Fruit fly (Drosophila melanogaster) whole organism, prepupa: ENCODE measurements around the gene CG7332.

Experiments
- Blimp-1 ChIP-seq: fragments of 200-800 bp; sonication (Bioruptor generic); optimal IDR thresholded peaks from 3 replicates; lab custom pipeline; 2017; ENCODE audit warnings: missing biosample characterization, missing genetic modification characterization, mild to moderate bottlenecking, moderate library complexity, missing genetic modification reagents
- CG3032 ChIP-seq: fragments of 200-800 bp; optimal IDR thresholded peaks from 2 replicates; lab custom pipeline; 2019; ENCODE audit warnings: missing biosample characterization, mild to moderate bottlenecking, missing genetic modification characterization, moderate library complexity
- CG3919 ChIP-seq: fragments of 200-800 bp; sonication (Bioruptor generic); optimal IDR thresholded peaks from 3 replicates; lab custom pipeline; 2016; ENCODE audit warnings: missing biosample characterization, missing genetic modification characterization
- CG9139 ChIP-seq: fragments of 200-800 bp; sonication (Bioruptor generic); optimal IDR thresholded peaks from 3 replicates; lab custom pipeline; 2017; ENCODE audit warnings: missing biosample characterization, mild to moderate bottlenecking, missing genetic modification characterization
- Hr39 ChIP-seq: fragments of 200-800 bp; sonication (Bioruptor generic); optimal IDR thresholded peaks from 2 replicates; lab custom pipeline; 2016; ENCODE audit warnings: missing biosample characterization, missing genetic modification characterization
- Lpt ChIP-seq: fragments of 200-800 bp; sonication (Bioruptor generic); optimal IDR thresholded peaks from 3 replicates; lab custom pipeline; 2016; ENCODE audit warnings: missing biosample characterization, missing genetic modification characterization
- OdsH ChIP-seq: fragments of 200-800 bp; sonication (Bioruptor generic); optimal IDR thresholded peaks from 3 replicates; lab custom pipeline; 2016; ENCODE audit warnings: missing biosample characterization, missing genetic modification characterization
- Sox102F ChIP-seq: fragments of 200-800 bp; sonication (Bioruptor generic); optimal IDR thresholded peaks from 2 replicates; lab custom pipeline; 2016; ENCODE audit warnings: missing biosample characterization, mild to moderate bottlenecking, missing genetic modification characterization
- dac ChIP-seq: fragments of 200-800 bp; sonication (Bioruptor generic); optimal IDR thresholded peaks from 2 replicates; lab custom pipeline; 2017; ENCODE audit warnings: missing biosample characterization, mild to moderate bottlenecking, missing genetic modification characterization
- eg ChIP-seq: fragments of 200-800 bp; sonication (Bioruptor generic); IDR thresholded peaks from 3 replicates; pipeline ENCODE4 v1.3.6; 2022; ENCODE audit warnings: missing biosample characterization, missing genetic modification characterization
- esn ChIP-seq: fragments of 200-800 bp; sonication (Bioruptor generic); optimal IDR thresholded peaks from 2 replicates; lab custom pipeline; 2016; ENCODE audit warnings: missing biosample characterization, mild to moderate bottlenecking, missing genetic modification characterization, moderate library complexity
- fd85E ChIP-seq: fragments of 200-800 bp; sonication (Bioruptor generic); optimal IDR thresholded peaks from 3 replicates; lab custom pipeline; 2016; ENCODE audit warnings: missing biosample characterization, missing genetic modification characterization
- svp ChIP-seq: fragments of 200-800 bp; sonication (Bioruptor generic); peaks from one replicate; lab custom pipeline; 2016; ENCODE audit warnings: missing biosample characterization, missing genetic modification characterization
- topi ChIP-seq: fragments of 200-800 bp; sonication (Bioruptor generic); optimal IDR thresholded peaks from 3 replicates; lab custom pipeline; 2016; ENCODE audit warnings: missing biosample characterization, missing genetic modification characterization

dm6 chrX:18905152-18905551 is 20.8 kb downstream of the CG7332 start:
- TF ChIP-seq fd85E (GFP tag; lab: Kevin White, UChicago) (no peak), eg (no peak), CG3919 (GFP tag; lab: Kevin White, UChicago) (no peak), OdsH (GFP tag; lab: Kevin White, UChicago) (no peak), Lpt (GFP tag; lab: Kevin White, UChicago) (no peak), svp (GFP tag; lab: Kevin White, UChicago) (no peak), dac (GFP tag; lab: Kevin White, UChicago) (no peak), CG3032 (tag; lab: Kevin White, UChicago) (no peak), Sox102F (GFP tag; lab: Kevin White, UChicago) (no peak), Hr39 (GFP tag; lab: Kevin White, UChicago) (no peak), topi (GFP tag; lab: Kevin White, UChicago) (no peak), esn (GFP tag; lab: Kevin White, UChicago) (no peak), CG9139 (GFP tag; lab: Kevin White, UChicago) (no peak), Blimp-1 (GFP tag; lab: Kevin White, UChicago) (no peak)
